Fruit fly (Drosophila melanogaster): ENCODE results near the gene CG11529.

DNA sequence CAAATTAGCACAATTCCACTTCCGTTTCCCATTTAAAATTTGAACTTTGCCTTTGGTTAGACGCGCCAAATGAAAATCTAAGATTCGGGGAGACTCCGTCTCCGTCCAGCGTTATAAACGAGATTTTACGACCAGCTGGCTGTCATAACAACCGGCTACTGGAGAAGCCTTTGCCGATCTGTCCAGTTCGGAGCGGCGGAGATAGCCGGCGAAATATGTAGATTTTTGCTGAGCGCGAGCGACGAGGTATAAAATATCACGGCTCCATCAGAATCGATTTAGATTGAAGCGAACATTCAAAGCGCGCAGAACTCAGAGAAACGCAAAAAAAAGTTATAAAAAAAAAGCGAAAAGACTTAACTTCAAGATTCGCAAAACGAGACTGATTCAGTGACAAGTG lies at the start of gene CG11529:
- TF ChIP-seq Jarid2 (GFP tag; optimal IDR thresholded peaks at IDR 0.05) (no peak), CG3163 (GFP tag; optimal IDR thresholded peaks at IDR 0.05) (no peak), CG10274 (GFP tag; optimal IDR thresholded peaks at IDR 0.05) (no peak), Antp (GFP tag; optimal IDR thresholded peaks at IDR 0.05) (no peak)

Measured in whole organism, embryonic.